Fruit fly (Drosophila melanogaster) whole organism, embryonic: ENCODE data around the gene rho-4.

ENCODE experiments used
- Adf1 ChIP-seq: fragments of 200-800 bp; sonication (Bioruptor generic); IDR thresholded peaks from 2 replicates; pipeline ENCODE4 v1.3.6; 2022; ENCODE audit warnings: missing biosample characterization, missing genetic modification characterization
- B-H1 ChIP-seq: fragments of 200-800 bp; sonication (Bioruptor generic); IDR thresholded peaks from 3 replicates; pipeline ENCODE4 v1.3.6; 2022; ENCODE audit warnings: missing biosample characterization, missing genetic modification characterization
- CG10209 ChIP-seq: fragments of 200-800 bp; sonication (Bioruptor generic); optimal IDR thresholded peaks from 3 replicates; lab custom pipeline; 2017; ENCODE audit warnings: missing biosample characterization, mild to moderate bottlenecking, missing genetic modification characterization, missing genetic modification reagents
- CG11093 ChIP-seq: fragments of 200-800 bp; sonication (Bioruptor generic); IDR thresholded peaks from 3 replicates; pipeline ENCODE4 v1.3.6; 2022; ENCODE audit warnings: missing biosample characterization, missing genetic modification characterization
- CG11504 ChIP-seq: fragments of 200-800 bp; sonication (Bioruptor generic); optimal IDR thresholded peaks from 3 replicates; lab custom pipeline; 2019; ENCODE audit warnings: missing biosample characterization, mild to moderate bottlenecking, missing genetic modification characterization, moderate library complexity
- CG11560 ChIP-seq: fragments of 200-800 bp; sonication (Bioruptor generic); IDR thresholded peaks from 3 replicates; pipeline ENCODE4 v1.3.6; 2022; ENCODE audit warnings: missing biosample characterization, missing genetic modification characterization
- CG12236 ChIP-seq: fragments of 200-800 bp; sonication (Bioruptor generic); optimal IDR thresholded peaks from 2 replicates; lab custom pipeline; 2016; ENCODE audit warnings: missing biosample characterization, missing genetic modification characterization
- CG12769 ChIP-seq: fragments of 200-800 bp; sonication (Bioruptor generic); optimal IDR thresholded peaks from 2 replicates; lab custom pipeline; 2019; ENCODE audit warnings: missing biosample characterization, mild to moderate bottlenecking, missing genetic modification characterization, moderate library complexity
- CG13894 ChIP-seq: fragments of 200-800 bp; sonication (Bioruptor generic); optimal IDR thresholded peaks from 3 replicates; lab custom pipeline; 2018; ENCODE audit warnings: missing biosample characterization, mild to moderate bottlenecking, missing genetic modification characterization, moderate library complexity
- CG1529 ChIP-seq: fragments of 200-800 bp; sonication (Bioruptor generic); optimal IDR thresholded peaks from 3 replicates; lab custom pipeline; 2018; ENCODE audit warnings: missing biosample characterization, missing genetic modification characterization
- CG1603 ChIP-seq: fragments of 200-800 bp; sonication (Bioruptor generic); optimal IDR thresholded peaks from 2 replicates; lab custom pipeline; 2019; ENCODE audit warnings: missing biosample characterization, mild to moderate bottlenecking, missing genetic modification characterization, moderate library complexity
- CG1832 ChIP-seq: fragments of 200-800 bp; sonication (Bioruptor generic); optimal IDR thresholded peaks from 2 replicates; lab custom pipeline; 2017; ENCODE audit warnings: missing biosample characterization, mild to moderate bottlenecking, missing genetic modification characterization, inconsistent platforms
- CG18599 ChIP-seq: fragments of 200-800 bp; sonication (Bioruptor generic); optimal IDR thresholded peaks from 3 replicates; lab custom pipeline; 2017; ENCODE audit warnings: missing biosample characterization, missing genetic modification characterization, mild to moderate bottlenecking, moderate library complexity, missing genetic modification reagents
- CG18764 ChIP-seq: fragments of 200-800 bp; sonication (Bioruptor generic); optimal IDR thresholded peaks from 3 replicates; lab custom pipeline; 2016; ENCODE audit warnings: missing biosample characterization, missing genetic modification characterization
- CG2678 ChIP-seq: fragments of 200-800 bp; sonication (Bioruptor generic); optimal IDR thresholded peaks from 3 replicates; lab custom pipeline; 2019; ENCODE audit warnings: missing biosample characterization, mild to moderate bottlenecking, missing genetic modification characterization, moderate library complexity
- CG30020 ChIP-seq: fragments of 200-800 bp; optimal IDR thresholded peaks from 2 replicates; lab custom pipeline; 2019; ENCODE audit warnings: missing biosample characterization, mild to moderate bottlenecking, missing genetic modification characterization, moderate library complexity
- CG30403 ChIP-seq: fragments of 200-800 bp; sonication (Bioruptor generic); optimal IDR thresholded peaks from 3 replicates; lab custom pipeline; 2016; ENCODE audit warnings: missing biosample characterization, missing genetic modification characterization
- CG31441 ChIP-seq: fragments of 200-800 bp; sonication (Bioruptor generic); IDR thresholded peaks from 2 replicates; pipeline ENCODE4 v1.3.6; 2022; ENCODE audit warnings: missing biosample characterization, missing genetic modification characterization
- CG3163 ChIP-seq: fragments of 200-800 bp; sonication (Bioruptor generic); optimal IDR thresholded peaks from 3 replicates; lab custom pipeline; 2016; ENCODE audit warnings: missing biosample characterization, missing genetic modification characterization
- CG32767 ChIP-seq: fragments of 200-800 bp; sonication (Bioruptor generic); IDR thresholded peaks from 2 replicates; pipeline ENCODE4 v1.3.6; 2022; ENCODE audit warnings: missing biosample characterization, missing genetic modification characterization
- CG5953 ChIP-seq: fragments of 200-800 bp; sonication (Bioruptor generic); IDR thresholded peaks from 2 replicates; pipeline ENCODE4 v1.3.6; 2022; ENCODE audit warnings: missing biosample characterization, missing genetic modification characterization
- CG9876 ChIP-seq: fragments of 200-800 bp; sonication (Bioruptor generic); optimal IDR thresholded peaks from 2 replicates; lab custom pipeline; 2016; ENCODE audit warnings: missing biosample characterization, missing genetic modification characterization
- Hr78 ChIP-seq, 2 experiments: fragments of 200-800 bp in 1 of 2; fragments of >200 bp in 1 of 2; sonication (Bioruptor generic) in 1 of 2; optimal IDR thresholded peaks; 2 replicates each; lab custom pipeline; 2017 to 2019; ENCODE audit warnings: missing biosample characterization in 2 of 2, missing genetic modification characterization in 2 of 2, mild to moderate bottlenecking in 1 of 2, moderate library complexity in 1 of 2
- MBD-R2 ChIP-seq: fragments of 200-800 bp; sonication (Bioruptor generic); IDR thresholded peaks from 2 replicates; pipeline ENCODE4 v1.3.6; 2022; ENCODE audit warnings: missing biosample characterization, missing genetic modification characterization
- Mad ChIP-seq: fragments of 200-800 bp; sonication (Bioruptor generic); optimal IDR thresholded peaks from 2 replicates; lab custom pipeline; 2016; ENCODE audit warnings: missing biosample characterization, missing genetic modification characterization
- Max ChIP-seq: fragments of 200-800 bp; sonication (Bioruptor generic); optimal IDR thresholded peaks from 2 replicates; lab custom pipeline; 2016; ENCODE audit warnings: missing biosample characterization, mild to moderate bottlenecking, missing genetic modification characterization
- NC2α ChIP-seq: fragments of 200-800 bp; sonication (Bioruptor generic); optimal IDR thresholded peaks from 2 replicates; lab custom pipeline; 2016; ENCODE audit warnings: missing biosample characterization, missing genetic modification characterization
- NFAT ChIP-seq: fragments of 200-800 bp; sonication (Bioruptor generic); IDR thresholded peaks from 2 replicates; pipeline ENCODE4 v1.3.6; 2022; ENCODE audit warnings: missing biosample characterization, missing genetic modification characterization
- Pdp1 ChIP-seq, 2 experiments: fragments of 200-800 bp; sonication (Bioruptor generic); optimal IDR thresholded peaks; 3 replicates each; lab custom pipeline; 2016; ENCODE audit warnings: missing biosample characterization in 2 of 2, missing genetic modification characterization in 2 of 2, mild to moderate bottlenecking in 1 of 2, moderate library complexity in 1 of 2
- Poxn ChIP-seq: fragments of 200-800 bp; sonication (Bioruptor generic); IDR thresholded peaks from 2 replicates; pipeline ENCODE4 v1.3.6; 2022; ENCODE audit warnings: missing biosample characterization, missing genetic modification characterization
- Ravus ChIP-seq: fragments of 200-800 bp; sonication (Bioruptor generic); IDR thresholded peaks from 2 replicates; pipeline ENCODE4 v1.3.6; 2022; ENCODE audit warnings: missing biosample characterization, missing genetic modification characterization
- Scr ChIP-seq: fragments of 200-800 bp; sonication (Bioruptor generic); IDR thresholded peaks from 2 replicates; pipeline ENCODE4 v1.3.6; 2022; ENCODE audit warnings: missing biosample characterization, missing genetic modification characterization; ENCODE audit not compliant: partially characterized antibody
- Spps ChIP-seq: fragments of 200-800 bp; sonication (Bioruptor generic); optimal IDR thresholded peaks from 2 replicates; lab custom pipeline; 2018; ENCODE audit warnings: missing biosample characterization, mild to moderate bottlenecking, missing genetic modification characterization
- Ssrp ChIP-seq: fragments of 200-800 bp; sonication (Bioruptor generic); optimal IDR thresholded peaks from 2 replicates; lab custom pipeline; 2018; ENCODE audit warnings: missing biosample characterization, mild to moderate bottlenecking, missing genetic modification characterization, moderate library complexity
- Stat92E ChIP-seq, 3 experiments: fragments of >200 bp in 2 of 3; fragments of 200-800 bp in 1 of 3; sonication (Bioruptor generic) in 1 of 3; optimal IDR thresholded peaks; 2 replicates each; lab custom pipeline; 2017 to 2019; ENCODE audit warnings: missing biosample characterization in 3 of 3, missing genetic modification characterization in 3 of 3, mild to moderate bottlenecking in 1 of 3, moderate library complexity in 1 of 3
- Taf1 ChIP-seq: fragments of 200-800 bp; sonication (Bioruptor generic); IDR thresholded peaks from 2 replicates; pipeline ENCODE4 v1.3.6; 2022; ENCODE audit warnings: missing biosample characterization, missing genetic modification characterization
- Xbp1 ChIP-seq: fragments of 200-800 bp; sonication (Bioruptor generic); optimal IDR thresholded peaks from 3 replicates; lab custom pipeline; 2016; ENCODE audit warnings: missing biosample characterization, mild to moderate bottlenecking, missing genetic modification characterization
- bsh ChIP-seq, 2 experiments: fragments of 200-800 bp; sonication (Bioruptor generic); optimal IDR thresholded peaks; 2 replicates each; lab custom pipeline; 2017 to 2018; ENCODE audit warnings: mild to moderate bottlenecking in 2 of 2, missing biosample characterization in 2 of 2, missing genetic modification characterization in 2 of 2, moderate library complexity in 1 of 2
- ci ChIP-seq: fragments of 200-800 bp; sonication (Bioruptor generic); IDR thresholded peaks from 3 replicates; pipeline ENCODE4 v1.3.6; 2022; ENCODE audit warnings: missing biosample characterization, missing genetic modification characterization
- crol ChIP-seq: fragments of 200-800 bp; sonication (Bioruptor generic); IDR thresholded peaks from 2 replicates; pipeline ENCODE4 v1.3.6; 2022; ENCODE audit warnings: missing biosample characterization, missing genetic modification characterization
- gce ChIP-seq: fragments of 200-800 bp; sonication (Bioruptor generic); IDR thresholded peaks from 3 replicates; pipeline ENCODE4 v1.3.6; 2022; ENCODE audit warnings: missing biosample characterization, missing genetic modification characterization
- gfzf ChIP-seq: fragments of 200-800 bp; sonication (Bioruptor generic); optimal IDR thresholded peaks from 2 replicates; lab custom pipeline; 2016; ENCODE audit warnings: missing biosample characterization, mild to moderate bottlenecking, missing genetic modification characterization, moderate library complexity
- insv ChIP-seq, 2 experiments: fragments of 200-800 bp; sonication (Bioruptor generic); optimal IDR thresholded peaks; 3 replicates each; lab custom pipeline; 2016 to 2018; ENCODE audit warnings: missing biosample characterization in 2 of 2, missing genetic modification characterization in 2 of 2
- kay ChIP-seq: fragments of 200-800 bp; sonication (Bioruptor generic); optimal IDR thresholded peaks from 2 replicates; lab custom pipeline; 2016; ENCODE audit warnings: missing biosample characterization, missing genetic modification characterization
- org-1 ChIP-seq: fragments of 200-800 bp; sonication (Bioruptor generic); optimal IDR thresholded peaks from 2 replicates; lab custom pipeline; 2017; ENCODE audit warnings: missing biosample characterization, missing genetic modification characterization
- pros ChIP-seq: fragments of 200-800 bp; sonication (Bioruptor generic); optimal IDR thresholded peaks from 3 replicates; lab custom pipeline; 2019; ENCODE audit warnings: missing biosample characterization, mild to moderate bottlenecking, missing genetic modification characterization, moderate library complexity
- row ChIP-seq: fragments of 200-800 bp; sonication (Bioruptor generic); IDR thresholded peaks from 3 replicates; pipeline ENCODE4 v1.3.6; 2022; ENCODE audit warnings: missing biosample characterization, missing genetic modification characterization
- tgo ChIP-seq: fragments of 200-800 bp; sonication (Bioruptor generic); IDR thresholded peaks from 3 replicates; pipeline ENCODE4 v1.3.6; 2022; ENCODE audit warnings: missing biosample characterization, missing genetic modification characterization
- tio ChIP-seq: fragments of 200-800 bp; sonication (Bioruptor generic); optimal IDR thresholded peaks from 2 replicates; lab custom pipeline; 2017; ENCODE audit warnings: missing biosample characterization, missing genetic modification characterization, inconsistent platforms
- tx ChIP-seq: fragments of 200-800 bp; sonication (Bioruptor generic); optimal IDR thresholded peaks from 2 replicates; lab custom pipeline; 2016; ENCODE audit warnings: missing biosample characterization, missing genetic modification characterization

rho-4 gene

DNA sequence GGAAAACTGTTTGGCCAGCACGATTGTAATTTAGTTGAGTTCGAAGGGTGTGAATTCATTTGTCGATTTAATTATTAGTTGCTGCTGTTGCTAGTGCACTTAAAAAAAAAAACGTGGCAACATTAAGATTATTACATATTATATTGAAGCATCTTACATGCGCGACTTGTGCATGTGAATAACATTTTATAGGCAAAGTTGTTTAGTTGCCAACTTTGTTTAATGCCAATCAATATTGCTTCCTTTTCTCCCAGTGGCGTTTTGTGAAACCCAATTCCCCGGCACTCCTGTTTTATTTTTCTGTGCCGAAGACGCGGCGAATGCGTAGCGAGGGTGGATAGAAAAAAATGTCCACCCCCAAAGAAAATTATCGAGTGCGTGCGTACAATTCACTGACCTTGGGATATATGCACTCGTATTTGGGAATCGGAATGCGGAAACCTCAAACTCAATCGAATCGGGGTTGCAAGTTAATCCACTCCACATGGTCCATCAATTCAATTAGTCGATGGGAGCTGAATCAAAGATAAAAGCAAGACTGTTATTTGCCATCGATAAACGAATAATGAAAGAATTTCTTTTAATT, 29.4 kb downstream of the rho-4 start (continued):
- TF ChIP-seq CG31441 (GFP tag; lab: Robert Waterston, UW) (peak; percentile 63), Scr (GFP tag; lab: Robert Waterston, UW) (no peak), B-H1 (GFP tag; lab: Robert Waterston, UW) (peak; percentile 23; the same call in 2 of the 3 replicates), CG30020 (no peak), Pdp1 (GFP tag; optimal IDR thresholded peaks at IDR 0.05; lab: Kevin White, UChicago) (peak; percentile 20 to 47), org-1 (GFP tag; lab: Kevin White, UChicago) (peak; percentile 9), CG1529 (GFP tag; lab: Kevin White, UChicago) (peak; percentile 58), Xbp1 (GFP tag; lab: Kevin White, UChicago) (peak; percentile 61), NFAT (no peak), Adf1 (GFP tag; lab: Robert Waterston, UW) (no peak), CG3163 (GFP tag; lab: Kevin White, UChicago) (no peak), Ravus (no peak), Poxn (no peak), CG18599 (GFP tag; lab: Kevin White, UChicago) (peak; percentile 54), Mad (GFP tag; lab: Kevin White, UChicago) (peak; percentile 29), CG30403 (GFP tag; lab: Kevin White, UChicago) (peak; percentile 52), insv (GFP tag; optimal IDR thresholded peaks at IDR 0.05; lab: Kevin White, UChicago) (no peak), row (peak; percentile 77), crol (no peak), Spps (peak; percentile 67), Hr78 (GFP tag; optimal IDR thresholded peaks at IDR 0.05; lab: Kevin White, UChicago) (no peak), CG13894 (tag; lab: Kevin White, UChicago) (no peak), CG11093 (GFP tag; lab: Robert Waterston, UW) (peak; percentile 19; the same call in 1 of the 3 replicates), pros (GFP tag; lab: Kevin White, UChicago) (peak; percentile 87), CG1603 (tag; lab: Kevin White, UChicago) (peak; percentile 75), tx (GFP tag; lab: Kevin White, UChicago) (no peak), CG9876 (GFP tag; lab: Kevin White, UChicago) (no peak), Stat92E (GFP tag; optimal IDR thresholded peaks at IDR 0.05; lab: Kevin White, UChicago) (peak in 1 of 3 experiments; percentile 55), CG32767 (GFP tag; lab: Robert Waterston, UW) (no peak), gfzf (no peak), CG2678 (tag; lab: Kevin White, UChicago) (peak; percentile 60), tio (GFP tag; lab: Kevin White, UChicago) (peak; percentile 17), MBD-R2 (GFP tag; lab: Robert Waterston, UW) (no peak), CG12236 (GFP tag; lab: Kevin White, UChicago) (peak; percentile 33), CG18764 (GFP tag; lab: Kevin White, UChicago) (peak; percentile 3), kay (GFP tag; lab: Kevin White, UChicago) (peak; percentile 48), CG11504 (tag; lab: Kevin White, UChicago) (peak; percentile 66), Ssrp (tag; lab: Kevin White, UChicago) (peak; percentile 65), bsh (GFP tag; optimal IDR thresholded peaks at IDR 0.05; lab: Kevin White, UChicago) (peak in 1 of 2 experiments; percentile 84), Taf1 (GFP tag; lab: Robert Waterston, UW) (no peak), CG12769 (peak; percentile 30), CG11560 (no peak), Max (GFP tag; lab: Kevin White, UChicago) (peak; percentile 20), tgo (GFP tag; lab: Robert Waterston, UW) (peak; percentile 54; the same call in 2 of the 3 replicates), gce (GFP tag; lab: Robert Waterston, UW) (0 out of 3 replicates have a peak, but pooled peaks have one; percentile 45), NC2α (no peak), CG10209 (GFP tag; lab: Kevin White, UChicago) (peak; percentile 46), CG1832 (GFP tag; lab: Kevin White, UChicago) (no peak), ci (GFP tag; lab: Robert Waterston, UW) (peak; percentile 85), CG5953 (GFP tag; lab: Robert Waterston, UW) (no peak)
